4 worm cellular contexts compared by ENCODE assay signal in the genomic region with DNA sequence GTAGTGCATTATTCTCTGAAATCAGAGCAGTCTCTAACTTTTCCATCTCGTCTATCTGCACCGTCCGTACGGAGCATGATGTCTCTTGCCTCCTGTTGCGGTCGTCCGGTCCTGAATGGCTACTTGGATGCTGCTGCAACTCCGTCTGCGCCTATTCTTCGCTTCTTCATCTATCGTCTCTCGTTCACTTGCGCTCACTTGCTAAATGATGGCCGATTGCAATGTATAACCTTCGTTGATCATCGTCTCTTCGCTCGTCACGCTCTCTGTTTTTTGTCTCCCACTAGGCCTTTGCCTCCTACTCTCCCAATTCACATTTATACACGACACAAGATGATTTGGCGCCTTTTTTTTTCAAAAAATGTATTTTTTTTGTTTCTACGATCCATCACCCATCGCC.
A peak's percentile ranks its signal among the peaks of the same experiment; 100 is the strongest.
TF ChIP-seq lines count a peak whose summit lies in the region.

No protein-coding gene starts in this region.

TF ChIP-seq in whole organism, L2 larva, 48 proteins besides CTCF, POLR2A, EP300 and RAD21:
- TF ChIP-seq nhr-25 (tag; optimal IDR thresholded peaks at IDR 0.05; lab: Kevin White, UChicago): peak; percentile 21
- peak; percentile 89 for TF ChIP-seq fos-1 (tag; optimal IDR thresholded peaks at IDR 0.05; lab: Kevin White, UChicago)
- TF ChIP-seq lin-11 (tag; optimal IDR thresholded peaks at IDR 0.05; lab: Kevin White, UChicago): peak; percentile 19
- peak; percentile 12 for TF ChIP-seq lin-13 (GFP tag; optimal IDR thresholded peaks at IDR 0.05; lab: Kevin White, UChicago)
- peak in 1 of 2 experiments; percentile 64 for TF ChIP-seq mdl-1 (tag; optimal IDR thresholded peaks at IDR 0.05; lab: Kevin White, UChicago)
- TF ChIP-seq elt-3 (tag; optimal IDR thresholded peaks at IDR 0.05; lab: Kevin White, UChicago): no peak
- peak; percentile 48 for TF ChIP-seq unc-55 (GFP tag; optimal IDR thresholded peaks at IDR 0.05; lab: Kevin White, UChicago)
- no peak for TF ChIP-seq ztf-4 (tag; optimal IDR thresholded peaks at IDR 0.05; lab: Kevin White, UChicago)
- TF ChIP-seq sma-9 (GFP tag; optimal IDR thresholded peaks at IDR 0.05; lab: Kevin White, UChicago): peak; percentile 55
- no peak for TF ChIP-seq sma-9 (tag; optimal IDR thresholded peaks at IDR 0.05; lab: Kevin White, UChicago)
- TF ChIP-seq nhr-129 (tag; optimal IDR thresholded peaks at IDR 0.05; lab: Kevin White, UChicago): peak; percentile 84
- TF ChIP-seq crh-2 (tag; optimal IDR thresholded peaks at IDR 0.05; lab: Kevin White, UChicago): peak; percentile 70
- no peak for TF ChIP-seq alr-1 (tag; optimal IDR thresholded peaks at IDR 0.05; lab: Kevin White, UChicago)
- peak; percentile 34 to 59 for TF ChIP-seq lsy-2 (tag; optimal IDR thresholded peaks at IDR 0.05; lab: Kevin White, UChicago)
- TF ChIP-seq ZK546.5 (tag; optimal IDR thresholded peaks at IDR 0.05; lab: Kevin White, UChicago): no peak
- peak; percentile 16 for TF ChIP-seq zag-1 (tag; optimal IDR thresholded peaks at IDR 0.05; lab: Kevin White, UChicago)
- peak; percentile 76 for TF ChIP-seq F13H6.1 (tag; optimal IDR thresholded peaks at IDR 0.05; lab: Kevin White, UChicago)
- no peak for TF ChIP-seq dmd-4 (tag; optimal IDR thresholded peaks at IDR 0.05; lab: Kevin White, UChicago)
- peak; percentile 67 for TF ChIP-seq C34F6.9 (tag; optimal IDR thresholded peaks at IDR 0.05; lab: Kevin White, UChicago)

TF ChIP-seq in whole organism, L4 larva, 104 proteins besides CTCF, POLR2A, EP300 and RAD21 (continues in another document):
- TF ChIP-seq T20F7.1 (GFP tag; optimal IDR thresholded peaks at IDR 0.05; lab: Kevin White, UChicago): no peak
- TF ChIP-seq zip-2 (tag; optimal IDR thresholded peaks at IDR 0.05; lab: Kevin White, UChicago): no peak
- TF ChIP-seq unc-130 (GFP tag; optimal IDR thresholded peaks at IDR 0.05; lab: Kevin White, UChicago): no peak
- no peak for TF ChIP-seq lin-13 (GFP tag; optimal IDR thresholded peaks at IDR 0.05; lab: Kevin White, UChicago)
- TF ChIP-seq pha-4 (GFP tag; IDR thresholded peaks at IDR 0.05; lab: Robert Waterston, UW): no peak
- TF ChIP-seq pha-4 (tag; optimal IDR thresholded peaks at IDR 0.05; lab: Kevin White, UChicago): no peak
- TF ChIP-seq zag-1 (tag; optimal IDR thresholded peaks at IDR 0.05; lab: Kevin White, UChicago): no peak
- TF ChIP-seq ceh-20 (GFP tag; IDR thresholded peaks at IDR 0.05; lab: Robert Waterston, UW): peak; percentile 63
- peak; percentile 73 for TF ChIP-seq mes-2 (tag; optimal IDR thresholded peaks at IDR 0.05; lab: Kevin White, UChicago; ENCODE audit: poor library complexity, severe bottlenecking)
- no peak for TF ChIP-seq zfp-3 (GFP tag; conservative IDR thresholded peaks at IDR 0.05; lab: Robert Waterston, UW)
- no peak for TF ChIP-seq mdt-29 (GFP tag; IDR thresholded peaks at IDR 0.05; lab: Robert Waterston, UW)
- TF ChIP-seq mxl-2 (GFP tag; conservative IDR thresholded peaks at IDR 0.05; lab: Robert Waterston, UW): no peak
- TF ChIP-seq daf-16 (GFP tag; optimal IDR thresholded peaks at IDR 0.05; lab: Kevin White, UChicago): no peak
- TF ChIP-seq daf-16 (tag; optimal IDR thresholded peaks at IDR 0.05; lab: Kevin White, UChicago): peak; percentile 36
- no peak for TF ChIP-seq lim-7 (GFP tag; IDR thresholded peaks at IDR 0.05; lab: Robert Waterston, UW)
- TF ChIP-seq spr-1 (tag; optimal IDR thresholded peaks at IDR 0.05; lab: Kevin White, UChicago): no peak
- TF ChIP-seq nhr-111 (GFP tag; optimal IDR thresholded peaks at IDR 0.05; lab: Kevin White, UChicago): no peak
- no peak for TF ChIP-seq nhr-25 (tag; optimal IDR thresholded peaks at IDR 0.05; lab: Kevin White, UChicago; ENCODE audit: borderline replicate concordance, insufficient read depth)
- TF ChIP-seq zfp-2 (tag; optimal IDR thresholded peaks at IDR 0.05; lab: Kevin White, UChicago): no peak
- peak in 1 of 2 experiments; percentile 24 for TF ChIP-seq hif-1 (tag; optimal IDR thresholded peaks at IDR 0.05; lab: Kevin White, UChicago)
- no peak for TF ChIP-seq lin-29 (GFP tag; IDR thresholded peaks at IDR 0.05; lab: Robert Waterston, UW)
- TF ChIP-seq ZK546.5 (tag; optimal IDR thresholded peaks at IDR 0.05; lab: Kevin White, UChicago): no peak
- no peak for TF ChIP-seq vab-7 (GFP tag; IDR thresholded peaks at IDR 0.05; lab: Robert Waterston, UW)
- TF ChIP-seq gei-8 (GFP tag; optimal IDR thresholded peaks at IDR 0.05; lab: Kevin White, UChicago): no peak

TF ChIP-seq in whole organism, late embryonic, 69 proteins besides CTCF, POLR2A, EP300 and RAD21 (continues in another document):
- TF ChIP-seq hlh-15 (tag; optimal IDR thresholded peaks at IDR 0.05; lab: Kevin White, UChicago) (no peak), tbx-7 (tag; optimal IDR thresholded peaks at IDR 0.05; lab: Kevin White, UChicago) (no peak), pha-4 (tag; optimal IDR thresholded peaks at IDR 0.05; lab: Kevin White, UChicago) (no peak), pha-2 (tag; optimal IDR thresholded peaks at IDR 0.05; lab: Kevin White, UChicago) (no peak), hlh-8 (tag; optimal IDR thresholded peaks at IDR 0.05; lab: Kevin White, UChicago) (no peak), F13H6.1 (tag; optimal IDR thresholded peaks at IDR 0.05; lab: Kevin White, UChicago) (peak; percentile 59), hlh-13 (GFP tag; optimal IDR thresholded peaks at IDR 0.05; lab: Kevin White, UChicago) (no peak), madf-2 (tag; optimal IDR thresholded peaks at IDR 0.05; lab: Kevin White, UChicago) (no peak), ceh-2 (tag; optimal IDR thresholded peaks at IDR 0.05; lab: Kevin White, UChicago) (no peak), nhr-232 (tag; optimal IDR thresholded peaks at IDR 0.05; lab: Kevin White, UChicago) (no peak), ahr-1 (tag; optimal IDR thresholded peaks at IDR 0.05; lab: Kevin White, UChicago) (no peak), ceh-6 (GFP tag; optimal IDR thresholded peaks at IDR 0.05; lab: Kevin White, UChicago) (no peak), elt-4 (tag; optimal IDR thresholded peaks at IDR 0.05; lab: Kevin White, UChicago) (no peak), hlh-30 (tag; optimal IDR thresholded peaks at IDR 0.05; lab: Kevin White, UChicago; ENCODE audit: insufficient read depth) (no peak), sox-2 (GFP tag; IDR thresholded peaks at IDR 0.05; lab: Robert Waterston, UW) (no peak), pros-1 (tag; optimal IDR thresholded peaks at IDR 0.05; lab: Kevin White, UChicago) (no peak), ceh-34 (tag; optimal IDR thresholded peaks at IDR 0.05; lab: Kevin White, UChicago) (peak; percentile 18), unc-42 (tag; optimal IDR thresholded peaks at IDR 0.05; lab: Kevin White, UChicago) (no peak), ceh-14 (tag; optimal IDR thresholded peaks at IDR 0.05; lab: Kevin White, UChicago) (no peak), nfya-1 (tag; optimal IDR thresholded peaks at IDR 0.05; lab: Kevin White, UChicago) (peak; percentile 70), syd-9 (tag; optimal IDR thresholded peaks at IDR 0.05; lab: Kevin White, UChicago) (no peak), unc-55 (GFP tag; optimal IDR thresholded peaks at IDR 0.05; lab: Kevin White, UChicago) (no peak), ceh-22 (tag; optimal IDR thresholded peaks at IDR 0.05; lab: Kevin White, UChicago) (no peak), T23F11.4 (GFP tag; optimal IDR thresholded peaks at IDR 0.05; lab: Kevin White, UChicago) (no peak), K09A11.1 (tag; optimal IDR thresholded peaks at IDR 0.05; lab: Kevin White, UChicago; ENCODE audit: insufficient read depth) (no peak), ttx-3 (tag; optimal IDR thresholded peaks at IDR 0.05; lab: Kevin White, UChicago) (no peak)

TF ChIP-seq in whole organism, mixed stage, embryonic, 35 proteins besides CTCF, POLR2A, EP300 and RAD21:
- TF ChIP-seq ham-2 (GFP tag; optimal IDR thresholded peaks at IDR 0.05; lab: Kevin White, UChicago) (peak; percentile 67), nhr-2 (tag; optimal IDR thresholded peaks at IDR 0.05; lab: Kevin White, UChicago) (no peak), blmp-1 (tag; optimal IDR thresholded peaks at IDR 0.05; lab: Kevin White, UChicago) (no peak), ces-1 (GFP tag; optimal IDR thresholded peaks at IDR 0.05; lab: Kevin White, UChicago) (no peak), ceh-43 (GFP tag; optimal IDR thresholded peaks at IDR 0.05; lab: Kevin White, UChicago) (no peak), lin-13 (tag; optimal IDR thresholded peaks at IDR 0.05; lab: Kevin White, UChicago) (no peak), unc-39 (tag; optimal IDR thresholded peaks at IDR 0.05; lab: Kevin White, UChicago) (no peak), bed-3 (GFP tag; optimal IDR thresholded peaks at IDR 0.05; lab: Kevin White, UChicago) (no peak), sem-2 (GFP tag; optimal IDR thresholded peaks at IDR 0.05; lab: Kevin White, UChicago) (no peak), zip-8 (tag; optimal IDR thresholded peaks at IDR 0.05; lab: Kevin White, UChicago) (no peak), elt-1 (tag; optimal IDR thresholded peaks at IDR 0.05; lab: Kevin White, UChicago; ENCODE audit: borderline replicate concordance, insufficient read depth) (no peak), flh-1 (GFP tag; optimal IDR thresholded peaks at IDR 0.05; lab: Kevin White, UChicago) (no peak), unc-120 (tag; optimal IDR thresholded peaks at IDR 0.05; lab: Kevin White, UChicago; ENCODE audit: poor library complexity, severe bottlenecking) (peak; percentile 62), nhr-28 (tag; optimal IDR thresholded peaks at IDR 0.05; lab: Kevin White, UChicago) (no peak)
